Worm (Caenorhabditis elegans) whole organism, late embryonic: Measurements from ENCODE around the gene C44B7.5.

ENCODE experiments used
- C08G9.2 ChIP-seq: sonication (generic microtip); optimal IDR thresholded peaks from 2 replicates; lab custom pipeline; 2016; ENCODE audit warnings: mild to moderate bottlenecking, missing genetic modification characterization, moderate library complexity, missing compliant biosample characterization
- F13H6.1 ChIP-seq: sonication (generic microtip); optimal IDR thresholded peaks from 2 replicates; lab custom pipeline; 2016; ENCODE audit warnings: missing genetic modification characterization, missing compliant biosample characterization
- K02D7.2 ChIP-seq: sonication (generic microtip); optimal IDR thresholded peaks from 2 replicates; lab custom pipeline; 2017; ENCODE audit warnings: mild to moderate bottlenecking, missing genetic modification characterization, missing compliant biosample characterization
- T23F11.4 ChIP-seq: fragments of 200-800 bp; sonication (Bioruptor generic); optimal IDR thresholded peaks from 2 replicates; lab custom pipeline; 2018; ENCODE audit warnings: mild to moderate bottlenecking, missing genetic modification characterization, missing compliant biosample characterization
- Y22D7AL.16 ChIP-seq: sonication (generic microtip); optimal IDR thresholded peaks from 2 replicates; lab custom pipeline; 2016; ENCODE audit warnings: missing genetic modification characterization, missing compliant biosample characterization
- ceh-14 ChIP-seq: sonication (generic microtip); optimal IDR thresholded peaks from 2 replicates; lab custom pipeline; 2016; ENCODE audit warnings: missing genotype, missing genetic modification characterization, missing compliant biosample characterization
- ceh-18 ChIP-seq: sonication (generic microtip); optimal IDR thresholded peaks from 2 replicates; lab custom pipeline; 2016; ENCODE audit warnings: missing genetic modification characterization, missing compliant biosample characterization
- ceh-19 ChIP-seq: fragments of 200-800 bp; sonication (Bioruptor generic); optimal IDR thresholded peaks from 2 replicates; lab custom pipeline; 2018; ENCODE audit warnings: mild to moderate bottlenecking, missing genetic modification characterization, missing compliant biosample characterization
- ceh-2 ChIP-seq: sonication (generic microtip); optimal IDR thresholded peaks from 2 replicates; lab custom pipeline; 2016; ENCODE audit warnings: missing genotype, missing genetic modification characterization, missing compliant biosample characterization
- ceh-24 ChIP-seq: sonication (generic microtip); optimal IDR thresholded peaks from 2 replicates; lab custom pipeline; 2016; ENCODE audit warnings: mild to moderate bottlenecking, missing genetic modification characterization, missing compliant biosample characterization
- ceh-30 ChIP-seq: fragments of 150-350 bp; optimal IDR thresholded peaks from 2 replicates; lab custom pipeline; 2014; ENCODE audit warnings: missing biosample characterization, missing genetic modification characterization
- ceh-31 ChIP-seq: sonication (generic microtip); optimal IDR thresholded peaks from 2 replicates; lab custom pipeline; 2016; ENCODE audit warnings: missing genetic modification characterization, missing compliant biosample characterization
- ceh-45 ChIP-seq: fragments of 200-800 bp; sonication (Bioruptor generic); IDR thresholded peaks from 2 replicates; pipeline ENCODE4 v1.3.6; 2022; ENCODE audit warnings: missing genetic modification reagents, missing genetic modification characterization, missing compliant biosample characterization
- ceh-48 ChIP-seq: sonication (generic microtip); optimal IDR thresholded peaks from 2 replicates; lab custom pipeline; 2016; ENCODE audit warnings: missing genetic modification characterization, inconsistent platforms, missing compliant biosample characterization
- ceh-6 ChIP-seq: fragments of 200-800 bp; sonication (Bioruptor generic); optimal IDR thresholded peaks from 2 replicates; lab custom pipeline; 2018; ENCODE audit warnings: mild to moderate bottlenecking, missing genetic modification characterization, missing compliant biosample characterization
- dmd-4 ChIP-seq: sonication (generic microtip); optimal IDR thresholded peaks from 2 replicates; lab custom pipeline; 2016; ENCODE audit warnings: borderline replicate concordance, missing genetic modification characterization, missing compliant biosample characterization
- dve-1 ChIP-seq: sonication (generic microtip); optimal IDR thresholded peaks from 2 replicates; lab custom pipeline; 2017; ENCODE audit warnings: antibody characterized with exemption, mild to moderate bottlenecking, missing genetic modification characterization, missing compliant biosample characterization
- elt-2 ChIP-seq: sonication (generic microtip); optimal IDR thresholded peaks from 2 replicates; lab custom pipeline; 2016; ENCODE audit warnings: missing genetic modification reagents, missing genetic modification characterization, missing compliant biosample characterization
- elt-4 ChIP-seq: sonication (generic microtip); optimal IDR thresholded peaks from 2 replicates; lab custom pipeline; 2016; ENCODE audit warnings: missing genetic modification characterization, missing compliant biosample characterization
- eyg-1 ChIP-seq: sonication (generic microtip); optimal IDR thresholded peaks from 2 replicates; lab custom pipeline; 2016; ENCODE audit warnings: missing genotype, missing genetic modification characterization, missing compliant biosample characterization
- fkh-6 ChIP-seq: sonication (generic microtip); optimal IDR thresholded peaks from 2 replicates; lab custom pipeline; 2016; ENCODE audit warnings: missing genetic modification characterization, missing compliant biosample characterization
- gmeb-2 ChIP-seq: sonication (generic microtip); optimal IDR thresholded peaks from 2 replicates; lab custom pipeline; 2016; ENCODE audit warnings: missing genetic modification characterization, inconsistent platforms, missing compliant biosample characterization
- hlh-13 ChIP-seq: fragments of 200-800 bp; sonication (Bioruptor generic); optimal IDR thresholded peaks from 2 replicates; lab custom pipeline; 2018; ENCODE audit warnings: mild to moderate bottlenecking, missing genetic modification characterization, missing compliant biosample characterization
- hlh-30 ChIP-seq: sonication (generic microtip); optimal IDR thresholded peaks from 2 replicates; lab custom pipeline; 2017; ENCODE audit warnings: antibody characterized with exemption, missing genetic modification characterization, missing compliant biosample characterization; ENCODE audit not compliant: insufficient read depth
- lim-6 ChIP-seq: sonication (generic microtip); optimal IDR thresholded peaks from 2 replicates; lab custom pipeline; 2016; ENCODE audit warnings: missing genetic modification characterization, missing compliant biosample characterization
- mec-3 ChIP-seq: sonication (generic microtip); optimal IDR thresholded peaks from 2 replicates; lab custom pipeline; 2016; ENCODE audit warnings: borderline replicate concordance, missing genetic modification characterization, missing compliant biosample characterization
- nfya-1 ChIP-seq: sonication (generic microtip); optimal IDR thresholded peaks from 2 replicates; lab custom pipeline; 2017; ENCODE audit warnings: missing genetic modification characterization, mild to moderate bottlenecking, missing compliant biosample characterization, antibody characterized with exemption, moderate library complexity
- nhr-11 ChIP-seq: fragments of 150-350 bp; optimal IDR thresholded peaks from 2 replicates; lab custom pipeline; 2014; ENCODE audit warnings: missing biosample characterization, missing genetic modification characterization
- npax-4 ChIP-seq: sonication (generic microtip); optimal IDR thresholded peaks from 2 replicates; lab custom pipeline; 2016; ENCODE audit warnings: missing genetic modification characterization, missing compliant biosample characterization
- pat-9 ChIP-seq: fragments of 200-800 bp; sonication (Bioruptor generic); optimal IDR thresholded peaks from 2 replicates; lab custom pipeline; 2018; ENCODE audit warnings: mild to moderate bottlenecking, missing genetic modification characterization, moderate library complexity, missing compliant biosample characterization
- pax-1 ChIP-seq: fragments of 150-350 bp; optimal IDR thresholded peaks from 2 replicates; lab custom pipeline; 2014; ENCODE audit warnings: missing biosample characterization, missing genetic modification characterization
- pqm-1 ChIP-seq: sonication (generic microtip); optimal IDR thresholded peaks from 2 replicates; lab custom pipeline; 2016; ENCODE audit warnings: missing genetic modification characterization, missing compliant biosample characterization
- pros-1 ChIP-seq: fragments of 150-350 bp; optimal IDR thresholded peaks from 2 replicates; lab custom pipeline; 2014; ENCODE audit warnings: missing biosample characterization, missing genetic modification reagents, missing genetic modification characterization
- ref-2 ChIP-seq: sonication (generic microtip); optimal IDR thresholded peaks from 2 replicates; lab custom pipeline; 2016; ENCODE audit warnings: missing genetic modification characterization, missing compliant biosample characterization
- rnt-1 ChIP-seq: sonication (generic microtip); optimal IDR thresholded peaks from 2 replicates; lab custom pipeline; 2016; ENCODE audit warnings: missing genetic modification characterization, missing compliant biosample characterization
- sdc-2 ChIP-seq: sonication (generic microtip); optimal IDR thresholded peaks from 2 replicates; lab custom pipeline; 2016; ENCODE audit warnings: missing genotype, missing genetic modification characterization, missing compliant biosample characterization
- sox-2 ChIP-seq: fragments of 200-800 bp; sonication (Bioruptor generic); IDR thresholded peaks from 2 replicates; pipeline ENCODE4 v1.3.6; 2022; ENCODE audit warnings: missing genetic modification reagents, missing genetic modification characterization, missing compliant biosample characterization
- syd-9 ChIP-seq: sonication (generic microtip); optimal IDR thresholded peaks from 2 replicates; lab custom pipeline; 2016; ENCODE audit warnings: mild to moderate bottlenecking, missing genetic modification characterization, moderate library complexity, missing compliant biosample characterization
- tbx-2 ChIP-seq: sonication (generic microtip); optimal IDR thresholded peaks from 2 replicates; lab custom pipeline; 2016; ENCODE audit warnings: missing genetic modification characterization, missing compliant biosample characterization
- ttx-3 ChIP-seq: sonication (generic microtip); optimal IDR thresholded peaks from 2 replicates; lab custom pipeline; 2016; ENCODE audit warnings: missing genetic modification reagents, missing genetic modification characterization, missing compliant biosample characterization
- zip-5 ChIP-seq: sonication (generic microtip); optimal IDR thresholded peaks from 2 replicates; lab custom pipeline; 2016; ENCODE audit warnings: missing genetic modification characterization, missing compliant biosample characterization
- ztf-16 ChIP-seq: sonication (generic microtip); optimal IDR thresholded peaks from 2 replicates; lab custom pipeline; 2017; ENCODE audit warnings: missing genetic modification characterization, missing compliant biosample characterization

Gene C44B7.5

ce11 chrII:6853059-6853466 lies 19.3 kb downstream of the C44B7.5 start (continued):
- TF ChIP-seq hlh-30, result peak; percentile 29
- peak; percentile 77 for TF ChIP-seq eyg-1 (tag; lab: Kevin White, UChicago)
- peak; percentile 40 for TF ChIP-seq npax-4 (tag; lab: Kevin White, UChicago)
- peak; percentile 73 for TF ChIP-seq ceh-31
- peak; percentile 68 for TF ChIP-seq hlh-13 (GFP tag; lab: Kevin White, UChicago)
- no peak for TF ChIP-seq mec-3 (tag; lab: Kevin White, UChicago)
- peak; percentile 35 for TF ChIP-seq zip-5
- TF ChIP-seq ref-2 (tag; lab: Kevin White, UChicago), result peak; percentile 84
- peak; percentile 83 for TF ChIP-seq pat-9 (tag; lab: Kevin White, UChicago)
- peak; percentile 60 for TF ChIP-seq ceh-48 (tag; lab: Kevin White, UChicago)
- peak; percentile 69 for TF ChIP-seq F13H6.1 (tag; lab: Kevin White, UChicago)
- TF ChIP-seq pax-1 (tag; lab: Kevin White, UChicago), result no peak
- TF ChIP-seq ceh-18 (tag; lab: Kevin White, UChicago), result peak; percentile 72
- peak; percentile 85 for TF ChIP-seq ttx-3 (tag; lab: Kevin White, UChicago)
- TF ChIP-seq dmd-4 (tag; lab: Kevin White, UChicago), result peak; percentile 76
- TF ChIP-seq ceh-6 (GFP tag; lab: Kevin White, UChicago), result peak; percentile 91
- TF ChIP-seq ceh-24 (tag; lab: Kevin White, UChicago), result peak; percentile 29
- peak; percentile 64 for TF ChIP-seq dve-1
- peak; percentile 82 for TF ChIP-seq ztf-16 (tag; lab: Kevin White, UChicago)
- peak; percentile 89 for TF ChIP-seq ceh-19 (GFP tag; lab: Kevin White, UChicago)
- TF ChIP-seq nhr-11 (tag; lab: Kevin White, UChicago), result no peak
- TF ChIP-seq Y22D7AL.16 (tag; lab: Kevin White, UChicago), result peak; percentile 68
- peak; percentile 72 for TF ChIP-seq sdc-2 (tag; lab: Kevin White, UChicago)
- peak; percentile 50 for TF ChIP-seq K02D7.2 (tag; lab: Kevin White, UChicago)
- peak; percentile 65 for TF ChIP-seq rnt-1 (tag; lab: Kevin White, UChicago)

- TF ChIP-seq ceh-30 (no peak), rnt-1 (tag; lab: Kevin White, UChicago) (no peak), nfya-1 (tag; lab: Kevin White, UChicago) (no peak), zip-5 (no peak), pat-9 (tag; lab: Kevin White, UChicago) (no peak), lim-6 (tag; lab: Kevin White, UChicago) (no peak), fkh-6 (no peak), sox-2 (no peak), tbx-2 (no peak), C08G9.2 (tag; lab: Kevin White, UChicago) (no peak), T23F11.4 (GFP tag; lab: Kevin White, UChicago) (no peak), elt-4 (tag; lab: Kevin White, UChicago) (no peak), npax-4 (tag; lab: Kevin White, UChicago) (no peak), pros-1 (no peak), gmeb-2 (tag; lab: Kevin White, UChicago) (no peak), ceh-2 (tag; lab: Kevin White, UChicago) (no peak), elt-2 (no peak), ztf-16 (tag; lab: Kevin White, UChicago) (no peak), ceh-14 (no peak), dve-1 (no peak)
- TF ChIP-seq, all 69 proteins: peak for 0
These were observed 20.5 kb downstream of the C44B7.5 start, which contains the start of gene C04A2.15 for ce11 chrII:6851938-6852337. Gene C04A2.15, plus strand, starts transcription at chrII:6852236.

DNA sequence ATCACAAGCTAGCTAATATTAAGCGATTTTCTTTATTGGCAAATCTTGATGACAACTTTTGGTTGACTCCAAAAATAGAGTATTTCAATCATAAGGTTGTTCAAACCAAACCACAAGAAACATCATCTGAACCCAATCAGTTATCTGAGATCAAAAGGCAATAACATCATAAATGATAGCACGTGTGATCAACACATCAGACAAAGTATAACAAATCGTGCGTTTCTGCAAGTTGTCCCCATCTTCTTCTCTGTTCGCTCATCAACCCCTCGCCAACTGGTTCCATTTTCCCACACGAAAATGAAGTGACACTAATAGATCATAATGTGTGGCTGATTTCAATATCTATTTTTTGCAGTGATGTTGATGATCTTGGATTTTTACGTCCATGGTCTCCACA lies 23.1 kb downstream of the C44B7.5 start:
- TF ChIP-seq T23F11.4 (GFP tag; lab: Kevin White, UChicago) (no peak), ceh-31 (no peak), syd-9 (tag; lab: Kevin White, UChicago) (no peak), hlh-30 (no peak), pqm-1 (tag; lab: Kevin White, UChicago) (no peak), ceh-45 (GFP tag; lab: Robert Waterston, UW) (no peak), zip-5 (no peak)
